Worm (Caenorhabditis elegans) whole organism, late embryonic: ENCODE results near the gene ZK686.6.

Experiments used
- K09A11.1 ChIP-seq: sonication (generic microtip); optimal IDR thresholded peaks from 2 replicates; lab custom pipeline; 2017; ENCODE audit warnings: antibody characterized with exemption, mild to moderate bottlenecking, missing genetic modification characterization, missing compliant biosample characterization; ENCODE audit not compliant: insufficient read depth
- ceh-14 ChIP-seq: sonication (generic microtip); optimal IDR thresholded peaks from 2 replicates; lab custom pipeline; 2016; ENCODE audit warnings: missing genotype, missing genetic modification characterization, missing compliant biosample characterization
- ceh-19 ChIP-seq: fragments of 200-800 bp; sonication (Bioruptor generic); optimal IDR thresholded peaks from 2 replicates; lab custom pipeline; 2018; ENCODE audit warnings: mild to moderate bottlenecking, missing genetic modification characterization, missing compliant biosample characterization
- ceh-2 ChIP-seq: sonication (generic microtip); optimal IDR thresholded peaks from 2 replicates; lab custom pipeline; 2016; ENCODE audit warnings: missing genotype, missing genetic modification characterization, missing compliant biosample characterization
- ceh-24 ChIP-seq: sonication (generic microtip); optimal IDR thresholded peaks from 2 replicates; lab custom pipeline; 2016; ENCODE audit warnings: mild to moderate bottlenecking, missing genetic modification characterization, missing compliant biosample characterization
- ceh-30 ChIP-seq: fragments of 150-350 bp; optimal IDR thresholded peaks from 2 replicates; lab custom pipeline; 2014; ENCODE audit warnings: missing biosample characterization, missing genetic modification characterization
- ceh-31 ChIP-seq: sonication (generic microtip); optimal IDR thresholded peaks from 2 replicates; lab custom pipeline; 2016; ENCODE audit warnings: missing genetic modification characterization, missing compliant biosample characterization
- ceh-34 ChIP-seq: sonication (generic microtip); optimal IDR thresholded peaks from 2 replicates; lab custom pipeline; 2016; ENCODE audit warnings: mild to moderate bottlenecking, missing genetic modification characterization, missing compliant biosample characterization
- ceh-45 ChIP-seq: fragments of 200-800 bp; sonication (Bioruptor generic); IDR thresholded peaks from 2 replicates; pipeline ENCODE4 v1.3.6; 2022; ENCODE audit warnings: missing genetic modification reagents, missing genetic modification characterization, missing compliant biosample characterization
- ceh-48 ChIP-seq: sonication (generic microtip); optimal IDR thresholded peaks from 2 replicates; lab custom pipeline; 2016; ENCODE audit warnings: missing genetic modification characterization, inconsistent platforms, missing compliant biosample characterization
- ceh-9 ChIP-seq: sonication (generic microtip); optimal IDR thresholded peaks from 2 replicates; lab custom pipeline; 2016; ENCODE audit warnings: mild to moderate bottlenecking, missing genetic modification characterization, inconsistent platforms, missing compliant biosample characterization
- dmd-4 ChIP-seq: sonication (generic microtip); optimal IDR thresholded peaks from 2 replicates; lab custom pipeline; 2016; ENCODE audit warnings: borderline replicate concordance, missing genetic modification characterization, missing compliant biosample characterization
- elt-2 ChIP-seq: sonication (generic microtip); optimal IDR thresholded peaks from 2 replicates; lab custom pipeline; 2016; ENCODE audit warnings: missing genetic modification reagents, missing genetic modification characterization, missing compliant biosample characterization
- elt-4 ChIP-seq: sonication (generic microtip); optimal IDR thresholded peaks from 2 replicates; lab custom pipeline; 2016; ENCODE audit warnings: missing genetic modification characterization, missing compliant biosample characterization
- ets-4 ChIP-seq: sonication (generic microtip); optimal IDR thresholded peaks from 2 replicates; lab custom pipeline; 2016; ENCODE audit warnings: missing genetic modification characterization, missing compliant biosample characterization
- eyg-1 ChIP-seq: sonication (generic microtip); optimal IDR thresholded peaks from 2 replicates; lab custom pipeline; 2016; ENCODE audit warnings: missing genotype, missing genetic modification characterization, missing compliant biosample characterization
- fax-1 ChIP-seq: sonication (generic microtip); optimal IDR thresholded peaks from 2 replicates; lab custom pipeline; 2016; ENCODE audit warnings: missing genotype, missing genetic modification characterization, missing compliant biosample characterization
- fkh-10 ChIP-seq: fragments of 150-350 bp; optimal IDR thresholded peaks from 2 replicates; lab custom pipeline; 2014; ENCODE audit warnings: missing biosample characterization, missing genetic modification reagents, missing genetic modification characterization
- hlh-13 ChIP-seq: fragments of 200-800 bp; sonication (Bioruptor generic); optimal IDR thresholded peaks from 2 replicates; lab custom pipeline; 2018; ENCODE audit warnings: mild to moderate bottlenecking, missing genetic modification characterization, missing compliant biosample characterization
- hlh-6 ChIP-seq: sonication (generic microtip); optimal IDR thresholded peaks from 2 replicates; lab custom pipeline; 2016; ENCODE audit warnings: missing genotype, missing genetic modification characterization, missing compliant biosample characterization
- hlh-8 ChIP-seq: sonication (generic microtip); optimal IDR thresholded peaks from 2 replicates; lab custom pipeline; 2016; ENCODE audit warnings: missing genotype, missing genetic modification characterization, missing compliant biosample characterization
- mec-3 ChIP-seq: sonication (generic microtip); optimal IDR thresholded peaks from 2 replicates; lab custom pipeline; 2016; ENCODE audit warnings: borderline replicate concordance, missing genetic modification characterization, missing compliant biosample characterization
- nfya-1 ChIP-seq: sonication (generic microtip); optimal IDR thresholded peaks from 2 replicates; lab custom pipeline; 2017; ENCODE audit warnings: missing genetic modification characterization, mild to moderate bottlenecking, missing compliant biosample characterization, antibody characterized with exemption, moderate library complexity
- nhr-11 ChIP-seq: fragments of 150-350 bp; optimal IDR thresholded peaks from 2 replicates; lab custom pipeline; 2014; ENCODE audit warnings: missing biosample characterization, missing genetic modification characterization
- odd-2 ChIP-seq: sonication (generic microtip); optimal IDR thresholded peaks from 2 replicates; lab custom pipeline; 2017; ENCODE audit warnings: antibody characterized with exemption, mild to moderate bottlenecking, missing genetic modification characterization, missing compliant biosample characterization
- pag-3 ChIP-seq: sonication (generic microtip); optimal IDR thresholded peaks from 2 replicates; lab custom pipeline; 2016; ENCODE audit warnings: missing compliant biosample characterization, missing genetic modification characterization, borderline replicate concordance
- pha-2 ChIP-seq: sonication (generic microtip); optimal IDR thresholded peaks from 2 replicates; lab custom pipeline; 2017; ENCODE audit warnings: mild to moderate bottlenecking, missing genetic modification characterization, missing compliant biosample characterization
- pha-4 ChIP-seq: fragments of 150-350 bp; optimal IDR thresholded peaks from 2 replicates; lab custom pipeline; 2018; ENCODE audit warnings: missing biosample characterization, missing genetic modification reagents, missing genetic modification characterization
- pqm-1 ChIP-seq: sonication (generic microtip); optimal IDR thresholded peaks from 2 replicates; lab custom pipeline; 2016; ENCODE audit warnings: missing genetic modification characterization, missing compliant biosample characterization
- pros-1 ChIP-seq: fragments of 150-350 bp; optimal IDR thresholded peaks from 2 replicates; lab custom pipeline; 2014; ENCODE audit warnings: missing biosample characterization, missing genetic modification reagents, missing genetic modification characterization
- sdc-2 ChIP-seq: sonication (generic microtip); optimal IDR thresholded peaks from 2 replicates; lab custom pipeline; 2016; ENCODE audit warnings: missing genotype, missing genetic modification characterization, missing compliant biosample characterization
- sox-2 ChIP-seq: fragments of 200-800 bp; sonication (Bioruptor generic); IDR thresholded peaks from 2 replicates; pipeline ENCODE4 v1.3.6; 2022; ENCODE audit warnings: missing genetic modification reagents, missing genetic modification characterization, missing compliant biosample characterization
- sox-4 ChIP-seq: sonication (generic microtip); optimal IDR thresholded peaks from 2 replicates; lab custom pipeline; 2017; ENCODE audit warnings: mild to moderate bottlenecking, missing genetic modification characterization, inconsistent platforms, missing compliant biosample characterization
- tbx-2 ChIP-seq: sonication (generic microtip); optimal IDR thresholded peaks from 2 replicates; lab custom pipeline; 2016; ENCODE audit warnings: missing genetic modification characterization, missing compliant biosample characterization
- ttx-3 ChIP-seq: sonication (generic microtip); optimal IDR thresholded peaks from 2 replicates; lab custom pipeline; 2016; ENCODE audit warnings: missing genetic modification reagents, missing genetic modification characterization, missing compliant biosample characterization
- unc-3 ChIP-seq, 2 experiments: fragments of 200-800 bp in 1 of 2; sonication (Bioruptor generic) in 1 of 2; sonication (generic microtip) in 1 of 2; conservative IDR thresholded peaks in 1 of 2; optimal IDR thresholded peaks in 1 of 2; 2 replicates each; pipeline versions ENCODE4 v1.3.6 to Lab custom; 2016 to 2022; ENCODE audit warnings: missing compliant biosample characterization in 2 of 2, missing genetic modification characterization in 2 of 2, missing genetic modification reagents in 1 of 2
- unc-42 ChIP-seq: sonication (generic microtip); optimal IDR thresholded peaks from 2 replicates; lab custom pipeline; 2016; ENCODE audit warnings: missing genotype, missing genetic modification characterization, missing compliant biosample characterization
- unc-55 ChIP-seq: sonication (generic microtip); optimal IDR thresholded peaks from 2 replicates; lab custom pipeline; 2017; ENCODE audit warnings: missing biosample characterization, missing genetic modification reagents, missing genetic modification characterization

The ZK686.6 gene

DNA sequence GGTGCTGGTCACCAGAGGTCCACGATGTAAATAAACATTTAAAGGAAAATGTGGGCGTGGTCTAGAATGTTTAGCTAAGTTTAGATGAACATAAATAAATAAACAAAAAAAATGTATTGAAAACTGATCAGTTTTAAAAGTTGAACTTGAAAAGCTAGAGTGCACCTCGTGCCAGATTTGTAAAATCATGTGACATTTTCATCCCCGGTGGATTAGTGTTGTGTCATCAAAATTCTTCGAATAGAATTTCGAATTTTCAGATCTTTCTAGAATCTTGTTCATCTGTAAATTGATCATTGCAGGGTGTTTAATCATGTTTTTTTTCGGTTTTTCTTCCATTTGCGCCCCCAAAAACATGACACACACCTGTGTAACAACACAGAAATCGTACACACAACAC is 46.3 kb downstream of the ZK686.6 start:
- TF ChIP-seq sox-4 (tag; lab: Kevin White, UChicago) (no peak), ttx-3 (tag; lab: Kevin White, UChicago) (no peak)

ce11 chrIII:7725483-7726250 is 47.1 kb downstream of the ZK686.6 start:
- TF ChIP-seq nfya-1 (tag; lab: Kevin White, UChicago) (peak; percentile 34), ceh-31 (tag; lab: Kevin White, UChicago) (peak; percentile 18), unc-42 (tag; lab: Kevin White, UChicago) (peak; percentile 54), unc-3 (GFP tag; conservative IDR thresholded peaks at IDR 0.05; lab: Robert Waterston, UW) (no peak), unc-3 (tag; optimal IDR thresholded peaks at IDR 0.05; lab: Kevin White, UChicago) (no peak), pros-1 (no peak), hlh-6 (tag; lab: Kevin White, UChicago) (no peak), ceh-19 (GFP tag; lab: Kevin White, UChicago) (no peak), fax-1 (no peak), sox-2 (GFP tag; lab: Robert Waterston, UW) (peak; percentile 47)

ce11 chrIII:7724433-7724832 is 48.4 kb downstream of the ZK686.6 start:
- TF ChIP-seq ceh-19 (GFP tag; lab: Kevin White, UChicago) (peak; percentile 31), pqm-1 (tag; lab: Kevin White, UChicago) (no peak), unc-42 (tag; lab: Kevin White, UChicago) (peak; percentile 25), hlh-6 (tag; lab: Kevin White, UChicago) (no peak), ceh-34 (tag; lab: Kevin White, UChicago) (peak; percentile 50)

DNA sequence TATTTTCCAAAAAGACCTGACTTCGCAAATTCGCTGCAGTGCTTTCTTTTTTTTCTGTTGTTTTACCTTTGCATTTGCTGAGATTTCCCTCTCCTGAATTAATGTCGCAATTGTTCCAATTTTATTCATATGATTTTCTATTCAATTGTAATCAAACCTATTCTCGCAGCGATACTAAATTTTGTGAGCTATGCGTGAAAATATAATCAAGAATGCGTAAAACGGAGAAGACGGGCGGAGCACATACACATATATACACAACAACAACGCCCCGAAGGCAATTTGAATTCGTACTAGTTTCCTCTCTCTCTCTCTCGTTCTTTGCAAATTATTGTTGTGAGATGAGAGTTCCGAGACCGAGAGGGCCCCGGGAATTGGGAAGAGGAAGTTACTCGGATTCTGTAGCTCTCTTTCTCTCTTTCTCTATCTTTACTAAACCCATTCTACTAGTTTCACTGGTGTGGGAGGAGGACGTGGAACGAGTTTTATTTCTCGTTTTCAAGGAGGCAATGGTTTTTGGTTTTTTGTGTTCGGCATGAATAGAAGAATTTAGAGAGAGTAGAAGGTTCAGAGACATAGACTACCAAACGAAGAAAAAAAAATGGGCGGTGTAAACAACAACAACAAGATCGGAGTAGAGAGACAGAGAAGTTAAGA is 49.3 kb downstream of the ZK686.6 start:
- TF ChIP-seq ceh-34 (tag; lab: Kevin White, UChicago) (no peak), K09A11.1 (tag; lab: Kevin White, UChicago) (no peak), ceh-24 (tag; lab: Kevin White, UChicago) (no peak), ceh-30 (tag; lab: Kevin White, UChicago) (no peak), hlh-13 (GFP tag; lab: Kevin White, UChicago) (no peak), ceh-48 (tag; lab: Kevin White, UChicago) (peak; percentile 5), unc-3 (GFP tag; conservative IDR thresholded peaks at IDR 0.05; lab: Robert Waterston, UW) (no peak), unc-3 (tag; optimal IDR thresholded peaks at IDR 0.05; lab: Kevin White, UChicago) (peak; percentile 1), fkh-10 (peak; percentile 9), unc-42 (tag; lab: Kevin White, UChicago) (peak; percentile 98), pha-2 (tag; lab: Kevin White, UChicago) (no peak), ceh-14 (tag; lab: Kevin White, UChicago) (peak; percentile 19), ceh-31 (tag; lab: Kevin White, UChicago) (peak; percentile 71)

ce11 chrIII:7722999-7723398 is 49.8 kb downstream of the ZK686.6 start:
- no peak for TF ChIP-seq ceh-19 (GFP tag; lab: Kevin White, UChicago)
- TF ChIP-seq ets-4 (tag; lab: Kevin White, UChicago): no peak
- no peak for TF ChIP-seq dmd-4 (tag; lab: Kevin White, UChicago)
- no peak for TF ChIP-seq tbx-2 (tag; lab: Kevin White, UChicago)
- TF ChIP-seq pha-4 (tag; lab: Kevin White, UChicago): no peak
- TF ChIP-seq eyg-1 (tag; lab: Kevin White, UChicago): no peak
- no peak for TF ChIP-seq ceh-45
- TF ChIP-seq hlh-6 (tag; lab: Kevin White, UChicago): no peak
- TF ChIP-seq sdc-2 (tag; lab: Kevin White, UChicago): no peak
- no peak for TF ChIP-seq nhr-11 (tag; lab: Kevin White, UChicago)
- TF ChIP-seq elt-4 (tag; lab: Kevin White, UChicago): no peak
- TF ChIP-seq pag-3 (tag; lab: Kevin White, UChicago): no peak
- TF ChIP-seq unc-55: no peak
- TF ChIP-seq odd-2: no peak
- no peak for TF ChIP-seq hlh-8 (tag; lab: Kevin White, UChicago)
- TF ChIP-seq mec-3 (tag; lab: Kevin White, UChicago): no peak
- no peak for TF ChIP-seq ceh-9 (tag; lab: Kevin White, UChicago)
- no peak for TF ChIP-seq ceh-2 (tag; lab: Kevin White, UChicago)
- TF ChIP-seq unc-3 (GFP tag; conservative IDR thresholded peaks at IDR 0.05; lab: Robert Waterston, UW): no peak
- no peak for TF ChIP-seq unc-3 (tag; optimal IDR thresholded peaks at IDR 0.05; lab: Kevin White, UChicago)
- TF ChIP-seq elt-2 (tag; lab: Kevin White, UChicago): no peak
